Fruit fly (Drosophila melanogaster): ENCODE measurements around the gene CG17361.
A peak's percentile ranks its signal among the peaks of the same experiment; 100 is the strongest.

Gene CG17361

DNA sequence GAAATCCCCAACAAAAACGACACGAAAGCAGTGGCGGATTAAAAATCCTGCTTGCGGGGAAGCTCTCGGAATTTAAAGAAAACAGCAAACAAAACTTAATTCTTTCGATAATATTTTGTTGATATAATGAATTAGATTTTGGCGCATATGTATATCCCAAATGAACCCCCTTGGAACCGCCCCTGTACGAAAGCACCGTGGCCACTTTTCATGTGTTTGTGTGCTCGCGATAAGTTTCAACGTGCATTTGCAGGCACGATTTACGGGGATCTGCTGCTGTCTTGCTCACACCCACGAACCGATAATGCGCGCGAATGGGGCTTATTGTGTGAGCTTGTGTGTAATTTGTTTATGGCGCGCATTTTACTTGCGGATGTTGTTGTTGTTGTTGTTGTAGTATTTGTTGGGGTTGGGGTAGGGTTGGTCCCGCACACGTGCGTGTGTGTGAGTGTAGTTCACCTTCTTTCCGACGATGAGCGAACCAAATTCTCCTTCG is 8.0 kb downstream of the CG17361 start (continued):
- TF ChIP-seq CG4854 (GFP tag; optimal IDR thresholded peaks at IDR 0.05) (peak; percentile 92), crol (GFP tag; IDR thresholded peaks at IDR 0.05) (peak; percentile 66), CG31224 (GFP tag; IDR thresholded peaks at IDR 0.05) (peak; percentile 76), HLHmδ (GFP tag; optimal IDR thresholded peaks at IDR 0.05) (no peak), usp (GFP tag; optimal IDR thresholded peaks at IDR 0.05) (no peak), CG31365 (tag; optimal IDR thresholded peaks at IDR 0.05) (peak; percentile 82), tup (GFP tag; optimal IDR thresholded peaks at IDR 0.05) (peak; percentile 91), pho (GFP tag; optimal IDR thresholded peaks at IDR 0.05) (peak; percentile 94), H15 (GFP tag; IDR thresholded peaks at IDR 0.05) (peak; percentile 96), Gsc (GFP tag; IDR thresholded peaks at IDR 0.05) (no peak; the same call in 1 of the 2 replicates), CG16815 (GFP tag; optimal IDR thresholded peaks at IDR 0.05) (peak; percentile 85), CG15479 (GFP tag; optimal IDR thresholded peaks at IDR 0.05) (no peak), CG11398 (GFP tag; optimal IDR thresholded peaks at IDR 0.05) (peak; percentile 90), Hr39 (optimal IDR thresholded peaks at IDR 0.05) (no peak), Nf-YA (GFP tag; IDR thresholded peaks at IDR 0.05) (peak; percentile 95), MTF-1 (GFP tag; optimal IDR thresholded peaks at IDR 0.05; ENCODE audit: borderline replicate concordance) (peak; percentile 75), CG12391 (tag; optimal IDR thresholded peaks at IDR 0.05) (peak; percentile 94), chn (GFP tag; optimal IDR thresholded peaks at IDR 0.05) (peak; percentile 95), Dp (GFP tag; optimal IDR thresholded peaks at IDR 0.05) (peak; percentile 38), knrl (GFP tag; IDR thresholded peaks at IDR 0.05; ENCODE audit: partially characterized antibody) (0 out of 3 replicates have a peak, but pooled peaks have one; percentile 12), CG15601 (tag; optimal IDR thresholded peaks at IDR 0.05) (peak; percentile 92), cas (GFP tag; IDR thresholded peaks at IDR 0.05) (peak; percentile 83), grau (tag; optimal IDR thresholded peaks at IDR 0.05) (peak; percentile 93), mld (GFP tag; IDR thresholded peaks at IDR 0.05; ENCODE audit: partially characterized antibody) (no peak), dimm (GFP tag; IDR thresholded peaks at IDR 0.05) (no peak; the same call in 1 of the 2 replicates), CG18619 (GFP tag; optimal IDR thresholded peaks at IDR 0.05) (peak; percentile 94), Sry-β (GFP tag; optimal IDR thresholded peaks at IDR 0.05) (peak; percentile 21), dysf (GFP tag; IDR thresholded peaks at IDR 0.05) (peak; percentile 95), grn (GFP tag; optimal IDR thresholded peaks at IDR 0.05) (no peak), hbn (GFP tag; IDR thresholded peaks at IDR 0.05; ENCODE audit: partially characterized antibody) (no peak), btn (GFP tag; optimal IDR thresholded peaks at IDR 0.05) (peak; percentile 80), Nf-YB (GFP tag; optimal IDR thresholded peaks at IDR 0.05) (peak; percentile 74), CG6689 (GFP tag; IDR thresholded peaks at IDR 0.05) (peak; percentile 93), CG31441 (GFP tag; IDR thresholded peaks at IDR 0.05) (peak; percentile 93), CG2678 (tag; optimal IDR thresholded peaks at IDR 0.05) (peak; percentile 97), hb (GFP tag; IDR thresholded peaks at IDR 0.05; ENCODE audit: partially characterized antibody) (no peak)

DNA sequence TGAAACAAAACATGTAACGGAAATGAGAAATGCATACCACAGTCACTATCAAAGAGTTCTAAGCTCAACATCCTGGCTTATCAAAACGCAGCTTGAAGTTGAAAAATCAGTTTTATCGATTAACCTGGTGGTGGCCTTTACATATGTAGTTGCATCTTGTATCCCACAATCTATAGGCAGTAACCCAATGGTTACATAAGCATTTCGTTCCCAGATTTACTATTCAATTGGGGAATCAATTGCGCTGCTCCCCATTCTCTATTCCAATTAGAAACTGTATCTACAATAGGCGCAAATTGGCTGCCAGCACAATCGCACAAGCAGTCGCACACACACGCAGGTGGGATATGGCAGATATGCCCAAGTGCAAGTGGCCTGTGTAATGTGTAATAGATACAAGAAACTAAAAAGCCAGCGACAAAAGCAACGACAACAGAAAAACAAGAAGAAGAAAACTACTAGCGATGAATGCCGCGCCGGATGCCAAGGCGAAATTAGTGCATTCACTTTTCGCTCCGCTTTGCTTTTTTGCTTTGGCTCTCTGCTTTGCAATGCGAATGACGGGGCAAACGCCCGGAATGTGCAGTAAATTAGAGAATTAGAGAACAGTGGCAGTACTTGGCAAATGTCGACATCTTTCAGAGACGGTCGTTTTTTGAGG is 8.8 kb downstream of the CG17361 start:
- TF ChIP-seq psq (GFP tag; optimal IDR thresholded peaks at IDR 0.05) = peak; percentile 25
- no peak for TF ChIP-seq Abd-B (GFP tag; optimal IDR thresholded peaks at IDR 0.05)
- TF ChIP-seq CG17385 (GFP tag; optimal IDR thresholded peaks at IDR 0.05) = peak; percentile 57
- TF ChIP-seq zfh1 (GFP tag; IDR thresholded peaks at IDR 0.05) = 0 out of 3 replicates have a peak, but pooled peaks have one; percentile 19
- no peak for TF ChIP-seq lbe (GFP tag; optimal IDR thresholded peaks at IDR 0.05)
- TF ChIP-seq insv (GFP tag; optimal IDR thresholded peaks at IDR 0.05) = peak in 1 of 2 experiments; percentile 0
- TF ChIP-seq bbx (GFP tag; IDR thresholded peaks at IDR 0.05; ENCODE audit: partially characterized antibody) = 0 out of 2 replicates have a peak, but pooled peaks have one; percentile 8
- peak; percentile 32 for TF ChIP-seq Med (GFP tag)
- TF ChIP-seq Pdp1 (GFP tag; optimal IDR thresholded peaks at IDR 0.05) = peak in 1 of 2 experiments; percentile 91
